Worm (Caenorhabditis elegans) whole organism, L1 larva: ENCODE results near the gene B0554.7.

Experiments
- F16B12.6 ChIP-seq: fragments of 150-350 bp; optimal IDR thresholded peaks from 2 replicates; lab custom pipeline; 2014; ENCODE audit warnings: missing biosample characterization, missing genetic modification characterization
- aly-2 ChIP-seq: fragments of 150-350 bp; optimal IDR thresholded peaks from 2 replicates; lab custom pipeline; 2014; ENCODE audit warnings: missing biosample characterization, missing genetic modification characterization
- ama-1 ChIP-seq: fragments of 150-350 bp; optimal IDR thresholded peaks from 2 replicates; lab custom pipeline; 2014
- hpl-2 ChIP-seq: fragments of 150-350 bp; optimal IDR thresholded peaks from 2 replicates; lab custom pipeline; 2014; ENCODE audit warnings: missing biosample characterization, missing genetic modification reagents, missing genetic modification characterization
- lin-13 ChIP-seq: fragments of 150-350 bp; optimal IDR thresholded peaks from 2 replicates; lab custom pipeline; 2014; ENCODE audit warnings: missing biosample characterization, missing genetic modification reagents, missing genetic modification characterization
- lin-15B ChIP-seq: fragments of 150-350 bp; sonication (generic microtip); optimal IDR thresholded peaks from 3 replicates; lab custom pipeline; 2014; ENCODE audit warnings: missing biosample characterization, missing genetic modification characterization
- lin-39 ChIP-seq: fragments of 150-350 bp; optimal IDR thresholded peaks from 2 replicates; lab custom pipeline; 2014; ENCODE audit warnings: missing biosample characterization, missing genetic modification reagents, missing genetic modification characterization
- nhr-11 ChIP-seq: fragments of 150-350 bp; optimal IDR thresholded peaks from 2 replicates; lab custom pipeline; 2014; ENCODE audit warnings: missing biosample characterization, missing genetic modification characterization
- nhr-28 ChIP-seq: fragments of 150-350 bp; optimal IDR thresholded peaks from 2 replicates; lab custom pipeline; 2014; ENCODE audit warnings: missing biosample characterization, missing genetic modification characterization
- pax-3 ChIP-seq: fragments of 200-800 bp; sonication (Bioruptor generic); optimal IDR thresholded peaks from 2 replicates; lab custom pipeline; 2018; ENCODE audit warnings: mild to moderate bottlenecking, missing genetic modification characterization, moderate library complexity, missing compliant biosample characterization
- tbx-2 ChIP-seq: sonication (generic microtip); optimal IDR thresholded peaks from 2 replicates; lab custom pipeline; 2016; ENCODE audit warnings: missing genetic modification characterization, missing compliant biosample characterization
- ztf-11 ChIP-seq, 2 experiments: sonication (generic microtip); optimal IDR thresholded peaks; 2 replicates each; lab custom pipeline; 2016 to 2017; ENCODE audit warnings: missing genetic modification characterization in 2 of 2, missing biosample characterization in 1 of 2, missing compliant biosample characterization in 1 of 2

DNA sequence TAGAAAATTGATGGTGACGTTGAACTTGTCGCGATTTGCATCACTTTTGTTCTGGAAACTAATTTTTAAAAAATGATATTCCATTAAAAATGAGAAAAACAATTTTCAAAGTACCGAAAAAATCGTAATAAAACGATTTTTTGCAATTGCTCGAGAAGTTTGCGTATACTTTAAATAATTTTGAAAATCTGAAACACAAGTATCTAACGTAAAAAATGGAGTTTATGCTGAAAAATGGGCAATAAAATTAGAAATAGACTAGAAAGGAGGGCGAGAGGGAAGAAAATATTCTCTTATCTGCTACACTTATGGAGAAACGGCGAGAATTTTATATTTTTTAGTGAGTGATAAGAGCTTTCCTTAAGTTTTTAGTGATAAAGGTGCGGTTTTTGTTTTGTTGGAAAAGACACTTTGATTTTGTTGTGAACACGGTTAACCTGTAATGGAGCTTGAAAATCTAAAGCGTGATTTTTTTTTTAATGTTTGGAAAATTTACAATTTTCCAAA lies 42.5 kb upstream of the B0554.7 start, which contains the start of gene nhr-130:
- no peak for TF ChIP-seq F16B12.6 (tag; lab: Kevin White, UChicago)
- no peak for TF ChIP-seq aly-2 (tag; lab: Kevin White, UChicago)
- TF ChIP-seq hpl-2: no peak
- TF ChIP-seq nhr-11 (tag; lab: Kevin White, UChicago): no peak
- no peak for TF ChIP-seq tbx-2 (tag; lab: Kevin White, UChicago)
- TF ChIP-seq lin-39 (tag; lab: Kevin White, UChicago): no peak
- no peak for TF ChIP-seq ztf-11 (tag; optimal IDR thresholded peaks at IDR 0.05; lab: Kevin White, UChicago)
- no peak for TF ChIP-seq lin-15B (tag; lab: Kevin White, UChicago)
- no peak for TF ChIP-seq ama-1 (lab: Kevin White, UChicago)
- TF ChIP-seq pax-3 (tag; lab: Kevin White, UChicago): no peak
- no peak for TF ChIP-seq lin-13 (GFP tag; lab: Kevin White, UChicago)
- TF ChIP-seq nhr-28 (tag; lab: Kevin White, UChicago): no peak
